Worm (Caenorhabditis elegans) whole organism, mixed stage, embryonic: ENCODE data around the gene nsy-1.

Experiments
- M03D4.4 ChIP-seq: sonication (generic microtip); optimal IDR thresholded peaks from 2 replicates; lab custom pipeline; 2017; ENCODE audit warnings: mild to moderate bottlenecking, missing genetic modification characterization, missing compliant biosample characterization
- bed-3 ChIP-seq: fragments of 200-800 bp; sonication (Bioruptor generic); optimal IDR thresholded peaks from 3 replicates; lab custom pipeline; 2018; ENCODE audit warnings: mild to moderate bottlenecking, missing genetic modification characterization, moderate library complexity, missing compliant biosample characterization
- ceh-39 ChIP-seq: fragments of 150-350 bp; optimal IDR thresholded peaks from 2 replicates; lab custom pipeline; 2014; ENCODE audit warnings: missing biosample characterization, missing genetic modification characterization
- ceh-43 ChIP-seq: fragments of 200-800 bp; sonication (Bioruptor generic); optimal IDR thresholded peaks from 2 replicates; lab custom pipeline; 2018; ENCODE audit warnings: mild to moderate bottlenecking, missing genetic modification characterization, moderate library complexity, missing compliant biosample characterization
- ceh-83 ChIP-seq: fragments of 200-800 bp; sonication (Bioruptor generic); optimal IDR thresholded peaks from 2 replicates; lab custom pipeline; 2018; ENCODE audit warnings: mild to moderate bottlenecking, missing genetic modification characterization, missing compliant biosample characterization
- ces-1 ChIP-seq: fragments of 150-350 bp; optimal IDR thresholded peaks from 2 replicates; lab custom pipeline; 2014; ENCODE audit warnings: missing biosample characterization, missing genetic modification reagents, missing genetic modification characterization
- cnd-1 ChIP-seq: fragments of 200-800 bp; sonication (Bioruptor generic); optimal IDR thresholded peaks from 2 replicates; lab custom pipeline; 2018; ENCODE audit warnings: mild to moderate bottlenecking, missing genetic modification characterization, missing compliant biosample characterization
- drap-1 ChIP-seq: fragments of 200-800 bp; sonication (Bioruptor generic); optimal IDR thresholded peaks from 3 replicates; lab custom pipeline; 2018; ENCODE audit warnings: mild to moderate bottlenecking, missing genetic modification characterization, missing compliant biosample characterization
- elt-1 ChIP-seq: sonication (generic microtip); optimal IDR thresholded peaks from 2 replicates; lab custom pipeline; 2017; ENCODE audit warnings: missing genetic modification characterization, mild to moderate bottlenecking, missing compliant biosample characterization, antibody characterized with exemption, moderate library complexity, borderline replicate concordance; ENCODE audit not compliant: insufficient read depth
- elt-3 ChIP-seq: fragments of 150-350 bp; optimal IDR thresholded peaks from 2 replicates; lab custom pipeline; 2014; ENCODE audit warnings: missing biosample characterization, missing genetic modification characterization
- flh-1 ChIP-seq: fragments of 200-800 bp; sonication (Bioruptor generic); optimal IDR thresholded peaks from 2 replicates; lab custom pipeline; 2018; ENCODE audit warnings: mild to moderate bottlenecking, missing genetic modification characterization, moderate library complexity, missing compliant biosample characterization
- ham-2 ChIP-seq: fragments of 200-800 bp; sonication (Bioruptor generic); optimal IDR thresholded peaks from 2 replicates; lab custom pipeline; 2018; ENCODE audit warnings: mild to moderate bottlenecking, missing genetic modification characterization, missing compliant biosample characterization
- hlh-1 ChIP-seq: fragments of 150-350 bp; optimal IDR thresholded peaks from 2 replicates; lab custom pipeline; 2014; ENCODE audit warnings: missing biosample characterization, missing genetic modification reagents, missing genetic modification characterization
- lin-13 ChIP-seq: fragments of 150-350 bp; optimal IDR thresholded peaks from 2 replicates; lab custom pipeline; 2014; ENCODE audit warnings: missing biosample characterization, missing genetic modification characterization
- lin-32 ChIP-seq: fragments of 200-800 bp; sonication (Bioruptor generic); optimal IDR thresholded peaks from 2 replicates; lab custom pipeline; 2018; ENCODE audit warnings: mild to moderate bottlenecking, missing genetic modification characterization, missing compliant biosample characterization
- lsy-2 ChIP-seq: fragments of 150-350 bp; optimal IDR thresholded peaks from 2 replicates; lab custom pipeline; 2014; ENCODE audit warnings: missing biosample characterization, missing genetic modification characterization
- mep-1 ChIP-seq: fragments of 150-350 bp; optimal IDR thresholded peaks from 2 replicates; lab custom pipeline; 2017; ENCODE audit warnings: missing biosample characterization, missing genetic modification reagents, missing genetic modification characterization, inconsistent platforms
- mls-2 ChIP-seq: sonication (generic microtip); optimal IDR thresholded peaks from 2 replicates; lab custom pipeline; 2016; ENCODE audit warnings: mild to moderate bottlenecking, missing genetic modification characterization, moderate library complexity, missing compliant biosample characterization
- nhr-2 ChIP-seq: fragments of 150-350 bp; optimal IDR thresholded peaks from 2 replicates; lab custom pipeline; 2014; ENCODE audit warnings: missing biosample characterization, missing genetic modification characterization
- nhr-237 ChIP-seq: fragments of 150-350 bp; optimal IDR thresholded peaks from 2 replicates; lab custom pipeline; 2014; ENCODE audit warnings: missing biosample characterization, missing genetic modification characterization
- nhr-28 ChIP-seq: fragments of 150-350 bp; optimal IDR thresholded peaks from 2 replicates; lab custom pipeline; 2014; ENCODE audit warnings: missing biosample characterization, missing genetic modification characterization
- pha-4 ChIP-seq: fragments of 150-350 bp; optimal IDR thresholded peaks from 2 replicates; lab custom pipeline; 2018; ENCODE audit warnings: missing biosample characterization, missing genetic modification reagents, missing genetic modification characterization
- snpc-4 ChIP-seq: fragments of 150-350 bp; optimal IDR thresholded peaks from 2 replicates; lab custom pipeline; 2014; ENCODE audit warnings: missing biosample characterization, missing genetic modification characterization
- sptf-1 ChIP-seq: sonication (generic microtip); optimal IDR thresholded peaks from 2 replicates; lab custom pipeline; 2017; ENCODE audit warnings: mild to moderate bottlenecking, missing genetic modification characterization, moderate library complexity, missing compliant biosample characterization
- unc-120 ChIP-seq: sonication (generic microtip); optimal IDR thresholded peaks from 2 replicates; lab custom pipeline; 2017; ENCODE audit warnings: missing genetic modification characterization, missing compliant biosample characterization; ENCODE audit not compliant: poor library complexity, severe bottlenecking
- unc-39 ChIP-seq: fragments of 150-350 bp; optimal IDR thresholded peaks from 2 replicates; lab custom pipeline; 2014; ENCODE audit warnings: missing biosample characterization, missing genetic modification characterization
- unc-62 ChIP-seq: fragments of 150-350 bp; optimal IDR thresholded peaks from 2 replicates; lab custom pipeline; 2014; ENCODE audit warnings: missing biosample characterization, missing genetic modification reagents, missing genetic modification characterization
- zip-8 ChIP-seq: fragments of 150-350 bp; optimal IDR thresholded peaks from 2 replicates; lab custom pipeline; 2014; ENCODE audit warnings: missing biosample characterization, missing genetic modification characterization
- ztf-11 ChIP-seq: fragments of 150-350 bp; optimal IDR thresholded peaks from 2 replicates; lab custom pipeline; 2014; ENCODE audit warnings: missing biosample characterization, missing genetic modification characterization

nsy-1 gene

ce11 chrII:4986664-4987063, 35.9 kb upstream of the nsy-1 start:
- TF ChIP-seq nhr-2 (peak; percentile 79), flh-1 (GFP tag; lab: Kevin White, UChicago) (no peak), lsy-2 (tag; lab: Kevin White, UChicago) (no peak), mls-2 (no peak), ztf-11 (tag; lab: Kevin White, UChicago) (peak; percentile 40), sptf-1 (tag; lab: Kevin White, UChicago) (peak; percentile 39), bed-3 (GFP tag; lab: Kevin White, UChicago) (no peak), unc-120 (tag; lab: Kevin White, UChicago) (no peak), zip-8 (tag; lab: Kevin White, UChicago) (peak; percentile 90), ham-2 (no peak), nhr-237 (no peak), snpc-4 (tag; lab: Kevin White, UChicago) (no peak)

- no peak for TF ChIP-seq ham-2
- TF ChIP-seq ces-1 (GFP tag; lab: Kevin White, UChicago) = no peak
- no peak for TF ChIP-seq M03D4.4 (tag; lab: Kevin White, UChicago)
- peak; percentile 10 for TF ChIP-seq zip-8 (tag; lab: Kevin White, UChicago)
- peak; percentile 92 for TF ChIP-seq lin-32
- TF ChIP-seq snpc-4 (tag; lab: Kevin White, UChicago) = no peak
- TF ChIP-seq elt-1 (tag; lab: Kevin White, UChicago) = no peak
- no peak for TF ChIP-seq pha-4 (tag; lab: Kevin White, UChicago)
- TF ChIP-seq hlh-1 (tag; lab: Kevin White, UChicago) = no peak
Measured at ce11 chrII:4987257-4987656, 35.3 kb upstream of the nsy-1 start.

- TF ChIP-seq lsy-2 (tag; lab: Kevin White, UChicago) = no peak
- no peak for TF ChIP-seq flh-1 (GFP tag; lab: Kevin White, UChicago)
- no peak for TF ChIP-seq hlh-1 (tag; lab: Kevin White, UChicago)
Measured at ce11 chrII:4989802-4990201, 32.8 kb upstream of the nsy-1 start, which contains the start of gene T27F7.12. Gene T27F7.12 (plus strand): TSS chrII:4990102.

DNA sequence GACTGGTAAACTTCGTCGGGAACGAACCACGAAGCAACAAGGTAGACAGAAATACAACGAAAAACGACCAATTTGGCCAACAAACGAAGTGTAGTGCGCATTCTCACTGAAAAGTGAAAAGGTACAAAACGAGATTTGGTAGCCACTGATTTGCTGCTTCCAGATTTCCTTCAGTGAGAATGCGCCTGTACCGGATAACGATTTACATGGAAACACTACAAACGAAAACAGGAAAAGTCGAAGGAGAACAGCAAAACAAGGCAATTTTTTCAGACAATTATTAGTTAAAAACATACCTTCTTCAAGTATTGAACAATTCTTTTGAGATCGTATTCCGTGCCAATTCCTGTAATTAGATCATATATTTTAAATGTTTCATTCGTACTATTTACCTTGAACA, 29.6 kb upstream of the nsy-1 start, which contains the start of gene pigb-1:
Gene pigb-1 (minus strand): TSS at position 101 of the 400 bp plus-strand sequence.
- no peak for TF ChIP-seq M03D4.4 (tag; lab: Kevin White, UChicago)
- no peak for TF ChIP-seq cnd-1 (tag; lab: Kevin White, UChicago)
- no peak for TF ChIP-seq nhr-2
- TF ChIP-seq elt-3 (tag; lab: Kevin White, UChicago) = no peak
- TF ChIP-seq nhr-237 = no peak
- TF ChIP-seq mls-2 = no peak
- TF ChIP-seq nhr-28 (tag; lab: Kevin White, UChicago) = no peak
- TF ChIP-seq elt-1 (tag; lab: Kevin White, UChicago) = no peak
- TF ChIP-seq snpc-4 (tag; lab: Kevin White, UChicago) = no peak
- TF ChIP-seq sptf-1 (tag; lab: Kevin White, UChicago) = no peak
- TF ChIP-seq mep-1 (tag; lab: Kevin White, UChicago) = no peak
- TF ChIP-seq ceh-39 = no peak
- no peak for TF ChIP-seq unc-39 (tag; lab: Kevin White, UChicago)
- no peak for TF ChIP-seq ceh-43 (GFP tag; lab: Kevin White, UChicago)
- TF ChIP-seq unc-62 (GFP tag; lab: Kevin White, UChicago) = no peak
- TF ChIP-seq ces-1 (GFP tag; lab: Kevin White, UChicago) = no peak
- no peak for TF ChIP-seq ceh-83
- TF ChIP-seq drap-1 (GFP tag; lab: Kevin White, UChicago) = no peak
- no peak for TF ChIP-seq bed-3 (GFP tag; lab: Kevin White, UChicago)
- TF ChIP-seq zip-8 (tag; lab: Kevin White, UChicago) = no peak

ce11 chrII:4993530-4994192, 28.9 kb upstream of the nsy-1 start, which contains the start of the genes eif-1 and vps-24:
Gene eif-1 (minus strand): TSS chrII:4993580.
Gene vps-24 (plus strand): TSS chrII:4993998.
- TF ChIP-seq ces-1 (GFP tag; lab: Kevin White, UChicago) (peak; percentile 77), elt-1 (tag; lab: Kevin White, UChicago) (no peak), lsy-2 (tag; lab: Kevin White, UChicago) (peak; percentile 29), unc-120 (tag; lab: Kevin White, UChicago) (no peak), lin-13 (tag; lab: Kevin White, UChicago) (peak; percentile 2), nhr-237 (peak; percentile 6), mls-2 (no peak), pha-4 (tag; lab: Kevin White, UChicago) (no peak)
- TF ChIP-seq, all 35 proteins: peak for 4
